Fruit fly (Drosophila melanogaster) whole organism: ENCODE results near the gene CG12213.

Experiments used
- CG8478 ChIP-seq: fragments of >200 bp; optimal IDR thresholded peaks from 2 replicates; lab custom pipeline; 2018; ENCODE audit warnings: inconsistent platforms
- Dll ChIP-seq: fragments of >200 bp; optimal IDR thresholded peaks from 2 replicates; lab custom pipeline; 2017
- EcR ChIP-seq, 2 experiments: fragments of >200 bp; optimal IDR thresholded peaks; 2 replicates each; lab custom pipeline; 2017; ENCODE audit warnings: missing biosample characterization in 2 of 2, missing genetic modification characterization in 2 of 2, missing genetic modification reagents in 2 of 2
- pan ChIP-seq: fragments of >200 bp; optimal IDR thresholded peaks from 2 replicates; lab custom pipeline; 2017
- psq ChIP-seq: fragments of >200 bp; optimal IDR thresholded peaks from 2 replicates; lab custom pipeline; 2017
- usp ChIP-seq: fragments of >200 bp; optimal IDR thresholded peaks from 2 replicates; lab custom pipeline; 2017; ENCODE audit warnings: missing biosample characterization, missing genetic modification characterization, mixed read lengths

DNA sequence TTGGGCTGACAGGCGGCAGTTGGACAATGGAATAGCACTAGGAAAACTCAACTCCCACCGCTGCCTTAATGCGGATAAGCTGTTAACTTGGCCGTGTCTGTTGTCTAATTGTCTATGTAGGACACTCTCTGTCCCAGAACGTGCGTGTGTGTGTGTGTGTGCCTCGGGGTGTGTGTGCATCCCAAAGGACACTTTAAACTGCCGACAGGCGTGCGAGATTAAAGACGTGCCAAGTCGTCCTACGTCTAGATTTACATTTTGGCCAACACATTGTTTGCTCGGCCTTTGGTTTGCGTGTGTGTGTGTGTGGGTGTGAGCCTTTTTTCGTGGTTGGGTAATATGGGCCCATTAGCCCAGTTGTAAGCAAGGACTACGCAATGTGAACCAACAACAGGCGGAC lies 30.6 kb upstream of the CG12213 start:
- TF ChIP-seq psq (lab: Kevin White, UChicago) = no peak
- TF ChIP-seq usp (GFP tag; lab: Kevin White, UChicago) = no peak
- TF ChIP-seq EcR (GFP tag; optimal IDR thresholded peaks at IDR 0.05; lab: Kevin White, UChicago) = no peak
- no peak for TF ChIP-seq pan (lab: Kevin White, UChicago)
- no peak for TF ChIP-seq Dll
- no peak for TF ChIP-seq CG8478 (lab: Kevin White, UChicago)
